Worm (Caenorhabditis elegans): ENCODE data around the gene C06E1.9.

DNA sequence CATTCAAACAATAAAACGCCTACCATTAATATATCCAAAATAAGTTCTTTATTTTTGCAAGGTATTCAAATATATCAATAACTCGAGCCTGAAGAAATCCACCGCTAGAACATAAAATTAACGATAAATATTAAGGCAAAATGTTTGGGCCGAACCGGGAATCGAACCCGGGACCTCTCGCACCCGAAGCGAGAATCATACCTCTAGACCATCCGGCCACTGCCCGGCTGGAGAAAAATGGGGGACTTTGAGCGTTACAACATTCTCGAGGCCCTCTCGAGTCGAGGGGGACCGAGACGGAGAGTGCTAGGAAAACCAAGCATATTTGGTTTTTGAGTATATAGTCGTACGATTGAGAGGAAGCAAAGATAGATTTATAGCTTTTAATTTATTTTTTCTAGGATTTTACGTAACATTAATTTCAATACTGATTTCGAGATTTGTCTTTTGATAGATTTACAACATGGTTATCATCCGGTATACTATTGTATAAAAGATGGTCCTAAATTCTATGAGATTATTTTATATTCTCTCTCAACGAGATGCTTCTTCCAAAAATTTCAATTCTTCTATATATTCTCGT, 40.7 kb upstream of the C06E1.9 start, which contains the start of gene flp-23:
- no peak for TF ChIP-seq lin-13 (tag; optimal IDR thresholded peaks at IDR 0.05)
- TF ChIP-seq nhr-76 (tag; optimal IDR thresholded peaks at IDR 0.05) = no peak
- TF ChIP-seq unc-62 (GFP tag; optimal IDR thresholded peaks at IDR 0.05) = no peak
- peak; percentile 88 for TF ChIP-seq sptf-1 (tag; optimal IDR thresholded peaks at IDR 0.05)

All from whole organism, mixed stage, embryonic.